Worm (Caenorhabditis elegans) whole organism, mixed stage, embryonic: Measurements from ENCODE around the gene str-115.

Experiments
- M03D4.4 ChIP-seq: sonication (generic microtip); optimal IDR thresholded peaks from 2 replicates; lab custom pipeline; 2017; ENCODE audit warnings: mild to moderate bottlenecking, missing genetic modification characterization, missing compliant biosample characterization
- bed-3 ChIP-seq: fragments of 200-800 bp; sonication (Bioruptor generic); optimal IDR thresholded peaks from 3 replicates; lab custom pipeline; 2018; ENCODE audit warnings: mild to moderate bottlenecking, missing genetic modification characterization, moderate library complexity, missing compliant biosample characterization
- blmp-1 ChIP-seq: fragments of 150-350 bp; optimal IDR thresholded peaks from 2 replicates; lab custom pipeline; 2014; ENCODE audit warnings: missing biosample characterization, missing genetic modification characterization
- ceh-39 ChIP-seq: fragments of 150-350 bp; optimal IDR thresholded peaks from 2 replicates; lab custom pipeline; 2014; ENCODE audit warnings: missing biosample characterization, missing genetic modification characterization
- ceh-83 ChIP-seq: fragments of 200-800 bp; sonication (Bioruptor generic); optimal IDR thresholded peaks from 2 replicates; lab custom pipeline; 2018; ENCODE audit warnings: mild to moderate bottlenecking, missing genetic modification characterization, missing compliant biosample characterization
- ces-1 ChIP-seq: fragments of 150-350 bp; optimal IDR thresholded peaks from 2 replicates; lab custom pipeline; 2014; ENCODE audit warnings: missing biosample characterization, missing genetic modification reagents, missing genetic modification characterization
- drap-1 ChIP-seq: fragments of 200-800 bp; sonication (Bioruptor generic); optimal IDR thresholded peaks from 3 replicates; lab custom pipeline; 2018; ENCODE audit warnings: mild to moderate bottlenecking, missing genetic modification characterization, missing compliant biosample characterization
- elt-1 ChIP-seq: sonication (generic microtip); optimal IDR thresholded peaks from 2 replicates; lab custom pipeline; 2017; ENCODE audit warnings: missing genetic modification characterization, mild to moderate bottlenecking, missing compliant biosample characterization, antibody characterized with exemption, moderate library complexity, borderline replicate concordance; ENCODE audit not compliant: insufficient read depth
- elt-3 ChIP-seq: fragments of 150-350 bp; optimal IDR thresholded peaks from 2 replicates; lab custom pipeline; 2014; ENCODE audit warnings: missing biosample characterization, missing genetic modification characterization
- flh-1 ChIP-seq: fragments of 200-800 bp; sonication (Bioruptor generic); optimal IDR thresholded peaks from 2 replicates; lab custom pipeline; 2018; ENCODE audit warnings: mild to moderate bottlenecking, missing genetic modification characterization, moderate library complexity, missing compliant biosample characterization
- ham-2 ChIP-seq: fragments of 200-800 bp; sonication (Bioruptor generic); optimal IDR thresholded peaks from 2 replicates; lab custom pipeline; 2018; ENCODE audit warnings: mild to moderate bottlenecking, missing genetic modification characterization, missing compliant biosample characterization
- hlh-1 ChIP-seq: fragments of 150-350 bp; optimal IDR thresholded peaks from 2 replicates; lab custom pipeline; 2014; ENCODE audit warnings: missing biosample characterization, missing genetic modification reagents, missing genetic modification characterization
- lin-13 ChIP-seq: fragments of 150-350 bp; optimal IDR thresholded peaks from 2 replicates; lab custom pipeline; 2014; ENCODE audit warnings: missing biosample characterization, missing genetic modification characterization
- lin-32 ChIP-seq: fragments of 200-800 bp; sonication (Bioruptor generic); optimal IDR thresholded peaks from 2 replicates; lab custom pipeline; 2018; ENCODE audit warnings: mild to moderate bottlenecking, missing genetic modification characterization, missing compliant biosample characterization
- lsy-2 ChIP-seq: fragments of 150-350 bp; optimal IDR thresholded peaks from 2 replicates; lab custom pipeline; 2014; ENCODE audit warnings: missing biosample characterization, missing genetic modification characterization
- mep-1 ChIP-seq: fragments of 150-350 bp; optimal IDR thresholded peaks from 2 replicates; lab custom pipeline; 2017; ENCODE audit warnings: missing biosample characterization, missing genetic modification reagents, missing genetic modification characterization, inconsistent platforms
- mls-2 ChIP-seq: sonication (generic microtip); optimal IDR thresholded peaks from 2 replicates; lab custom pipeline; 2016; ENCODE audit warnings: mild to moderate bottlenecking, missing genetic modification characterization, moderate library complexity, missing compliant biosample characterization
- nhr-12 ChIP-seq: fragments of 150-350 bp; optimal IDR thresholded peaks from 2 replicates; lab custom pipeline; 2014; ENCODE audit warnings: missing biosample characterization, missing genetic modification characterization
- nhr-2 ChIP-seq: fragments of 150-350 bp; optimal IDR thresholded peaks from 2 replicates; lab custom pipeline; 2014; ENCODE audit warnings: missing biosample characterization, missing genetic modification characterization
- nhr-28 ChIP-seq: fragments of 150-350 bp; optimal IDR thresholded peaks from 2 replicates; lab custom pipeline; 2014; ENCODE audit warnings: missing biosample characterization, missing genetic modification characterization
- nhr-76 ChIP-seq: sonication (generic microtip); optimal IDR thresholded peaks from 2 replicates; lab custom pipeline; 2017; ENCODE audit warnings: missing biosample characterization, missing genetic modification characterization
- pha-4 ChIP-seq: fragments of 150-350 bp; optimal IDR thresholded peaks from 2 replicates; lab custom pipeline; 2018; ENCODE audit warnings: missing biosample characterization, missing genetic modification reagents, missing genetic modification characterization
- sem-2 ChIP-seq: fragments of 200-800 bp; sonication (Bioruptor generic); optimal IDR thresholded peaks from 2 replicates; lab custom pipeline; 2018; ENCODE audit warnings: mild to moderate bottlenecking, missing genetic modification characterization, missing compliant biosample characterization
- snpc-4 ChIP-seq: fragments of 150-350 bp; optimal IDR thresholded peaks from 2 replicates; lab custom pipeline; 2014; ENCODE audit warnings: missing biosample characterization, missing genetic modification characterization
- sptf-1 ChIP-seq: sonication (generic microtip); optimal IDR thresholded peaks from 2 replicates; lab custom pipeline; 2017; ENCODE audit warnings: mild to moderate bottlenecking, missing genetic modification characterization, moderate library complexity, missing compliant biosample characterization
- tbx-8 ChIP-seq: fragments of 200-800 bp; sonication (Bioruptor generic); optimal IDR thresholded peaks from 2 replicates; lab custom pipeline; 2018; ENCODE audit warnings: mild to moderate bottlenecking, missing genetic modification characterization, moderate library complexity, missing compliant biosample characterization
- unc-62 ChIP-seq: fragments of 150-350 bp; optimal IDR thresholded peaks from 2 replicates; lab custom pipeline; 2014; ENCODE audit warnings: missing biosample characterization, missing genetic modification reagents, missing genetic modification characterization
- zip-8 ChIP-seq: fragments of 150-350 bp; optimal IDR thresholded peaks from 2 replicates; lab custom pipeline; 2014; ENCODE audit warnings: missing biosample characterization, missing genetic modification characterization
- ztf-11 ChIP-seq: fragments of 150-350 bp; optimal IDR thresholded peaks from 2 replicates; lab custom pipeline; 2014; ENCODE audit warnings: missing biosample characterization, missing genetic modification characterization

Gene str-115

ce11 chrV:11241580-11241979, 27.3 kb upstream of the str-115 start, which contains the start of gene pgap-1:
Gene pgap-1 (plus strand): TSS chrV:11241880.
- TF ChIP-seq ceh-39 (tag; lab: Kevin White, UChicago) (no peak), drap-1 (GFP tag; lab: Kevin White, UChicago) (no peak), unc-62 (GFP tag; lab: Kevin White, UChicago) (no peak)

- no peak for TF ChIP-seq ces-1 (GFP tag; lab: Kevin White, UChicago)
- no peak for TF ChIP-seq lin-13
Measured at ce11 chrV:11244539-11244938, 24.4 kb upstream of the str-115 start, which contains the start of gene mxl-1. Gene mxl-1 (plus strand): TSS chrV:11244839.

- TF ChIP-seq zip-8 (tag; lab: Kevin White, UChicago) (peak; percentile 59), hlh-1 (tag; lab: Kevin White, UChicago) (no peak)
- TF ChIP-seq, all 35 proteins: peak for 1
Measured at ce11 chrV:11245029-11245428, 23.9 kb upstream of the str-115 start.

ce11 chrV:11247846-11248245, 21.0 kb upstream of the str-115 start, which contains the start of gene mam-4:
Gene mam-4 (plus strand): TSS chrV:11248146.
- TF ChIP-seq ztf-11 (tag; lab: Kevin White, UChicago) (no peak), pha-4 (tag; lab: Kevin White, UChicago) (no peak), zip-8 (tag; lab: Kevin White, UChicago) (no peak), lin-32 (GFP tag; lab: Kevin White, UChicago) (no peak), nhr-76 (no peak), nhr-12 (tag; lab: Kevin White, UChicago) (no peak), mls-2 (no peak), blmp-1 (tag; lab: Kevin White, UChicago) (no peak), ceh-83 (no peak)
- TF ChIP-seq, all 35 proteins: peak for 0

ce11 chrV:11250735-11251134, 18.2 kb upstream of the str-115 start, which contains the start of gene T19B10.12:
Gene T19B10.12 (plus strand): TSS chrV:11251035.
- TF ChIP-seq snpc-4 = no peak
- TF ChIP-seq elt-1 (tag; lab: Kevin White, UChicago) = no peak
- TF ChIP-seq ceh-83 = no peak
- TF ChIP-seq ztf-11 (tag; lab: Kevin White, UChicago) = no peak
- no peak for TF ChIP-seq pha-4 (tag; lab: Kevin White, UChicago)
- no peak for TF ChIP-seq mep-1 (tag; lab: Kevin White, UChicago)

ce11 chrV:11251798-11252197, 17.1 kb upstream of the str-115 start:
- no peak for TF ChIP-seq flh-1 (GFP tag; lab: Kevin White, UChicago)
- no peak for TF ChIP-seq lsy-2
- TF ChIP-seq ham-2 = no peak
- TF ChIP-seq blmp-1 (tag; lab: Kevin White, UChicago) = no peak
- TF ChIP-seq lin-13 = no peak
- no peak for TF ChIP-seq sptf-1 (tag; lab: Kevin White, UChicago)
- no peak for TF ChIP-seq elt-3
- TF ChIP-seq zip-8 (tag; lab: Kevin White, UChicago) = no peak
- no peak for TF ChIP-seq ceh-83
- no peak for TF ChIP-seq ces-1 (GFP tag; lab: Kevin White, UChicago)
- TF ChIP-seq M03D4.4 (tag; lab: Kevin White, UChicago) = no peak
- no peak for TF ChIP-seq sem-2 (GFP tag; lab: Kevin White, UChicago)
- TF ChIP-seq tbx-8 = no peak
- TF ChIP-seq unc-62 (GFP tag; lab: Kevin White, UChicago) = no peak
- TF ChIP-seq hlh-1 (tag; lab: Kevin White, UChicago) = no peak
- TF ChIP-seq nhr-28 (tag; lab: Kevin White, UChicago) = no peak
- no peak for TF ChIP-seq drap-1 (GFP tag; lab: Kevin White, UChicago)

ce11 chrV:11252429-11252828, 16.5 kb upstream of the str-115 start, which contains the start of gene srsx-33:
Gene srsx-33 (minus strand): TSS chrV:11252529.
- no peak for TF ChIP-seq lin-13
- no peak for TF ChIP-seq pha-4 (tag; lab: Kevin White, UChicago)
- no peak for TF ChIP-seq nhr-2 (tag; lab: Kevin White, UChicago)
- TF ChIP-seq bed-3 (GFP tag; lab: Kevin White, UChicago) = no peak
- TF ChIP-seq M03D4.4 (tag; lab: Kevin White, UChicago) = no peak
- TF ChIP-seq ham-2 = no peak
- TF ChIP-seq zip-8 (tag; lab: Kevin White, UChicago) = no peak
